Worm (Caenorhabditis elegans) whole organism, L2 larva: ENCODE measurements around the gene tftc-5.

Experiments
- C34F6.9 ChIP-seq: fragments of 150-350 bp; optimal IDR thresholded peaks from 2 replicates; lab custom pipeline; 2014; ENCODE audit warnings: missing biosample characterization, missing genetic modification characterization
- F13H6.1 ChIP-seq: sonication (generic microtip); optimal IDR thresholded peaks from 2 replicates; lab custom pipeline; 2016; ENCODE audit warnings: missing genetic modification characterization, missing compliant biosample characterization
- R02D3.7 ChIP-seq: fragments of 150-350 bp; optimal IDR thresholded peaks from 2 replicates; lab custom pipeline; 2014; ENCODE audit warnings: missing biosample characterization, missing genetic modification characterization
- Y55F3AM.14 ChIP-seq: fragments of 200-800 bp; sonication (Bioruptor generic); optimal IDR thresholded peaks from 2 replicates; lab custom pipeline; 2018; ENCODE audit warnings: mild to moderate bottlenecking, missing genetic modification characterization, missing compliant biosample characterization
- ZK546.5 ChIP-seq: sonication (generic microtip); optimal IDR thresholded peaks from 2 replicates; lab custom pipeline; 2017; ENCODE audit warnings: missing biosample characterization, missing genetic modification characterization
- alr-1 ChIP-seq: fragments of 150-350 bp; optimal IDR thresholded peaks from 2 replicates; lab custom pipeline; 2014; ENCODE audit warnings: missing biosample characterization, missing genetic modification characterization
- ama-1 ChIP-seq: fragments of 150-350 bp; optimal IDR thresholded peaks from 2 replicates; lab custom pipeline; 2018; ENCODE audit warnings: inconsistent platforms
- blmp-1 ChIP-seq: sonication (generic microtip); optimal IDR thresholded peaks from 2 replicates; lab custom pipeline; 2017; ENCODE audit warnings: missing genetic modification characterization, mild to moderate bottlenecking, missing compliant biosample characterization, antibody characterized with exemption, moderate library complexity; ENCODE audit not compliant: insufficient read depth
- ceh-16 ChIP-seq: fragments of 150-350 bp; optimal IDR thresholded peaks from 2 replicates; lab custom pipeline; 2014; ENCODE audit warnings: missing biosample characterization, missing genetic modification characterization
- crh-2 ChIP-seq: sonication (generic microtip); optimal IDR thresholded peaks from 2 replicates; lab custom pipeline; 2017; ENCODE audit warnings: missing biosample characterization, missing genetic modification characterization
- dmd-4 ChIP-seq: sonication (generic microtip); optimal IDR thresholded peaks from 2 replicates; lab custom pipeline; 2017; ENCODE audit warnings: missing biosample characterization, missing genetic modification characterization
- elt-1 ChIP-seq: fragments of 150-350 bp; optimal IDR thresholded peaks from 2 replicates; lab custom pipeline; 2014; ENCODE audit warnings: missing biosample characterization, missing genetic modification characterization
- elt-3 ChIP-seq: sonication (generic microtip); optimal IDR thresholded peaks from 2 replicates; lab custom pipeline; 2017; ENCODE audit warnings: missing biosample characterization, missing genetic modification characterization
- fos-1 ChIP-seq: fragments of 150-350 bp; optimal IDR thresholded peaks from 2 replicates; lab custom pipeline; 2014; ENCODE audit warnings: missing biosample characterization, missing genetic modification characterization
- lin-11 ChIP-seq: fragments of 150-350 bp; sonication (generic microtip); optimal IDR thresholded peaks from 2 replicates; lab custom pipeline; 2014; ENCODE audit warnings: missing biosample characterization, missing genetic modification characterization, inconsistent platforms, mixed read lengths
- lin-13 ChIP-seq: fragments of 150-350 bp; optimal IDR thresholded peaks from 2 replicates; lab custom pipeline; 2014; ENCODE audit warnings: missing biosample characterization, missing genetic modification reagents, missing genetic modification characterization
- lsy-2 ChIP-seq, 2 experiments: fragments of 150-350 bp in 1 of 2; sonication (generic microtip) in 1 of 2; optimal IDR thresholded peaks; 2 replicates each; lab custom pipeline; 2014 to 2017; ENCODE audit warnings: missing biosample characterization in 2 of 2, missing genetic modification characterization in 2 of 2
- mab-5 ChIP-seq: fragments of 150-350 bp; optimal IDR thresholded peaks from 2 replicates; lab custom pipeline; 2014; ENCODE audit warnings: missing biosample characterization, missing genetic modification characterization
- nhr-10 ChIP-seq: sonication (generic microtip); optimal IDR thresholded peaks from 2 replicates; lab custom pipeline; 2017; ENCODE audit warnings: missing biosample characterization, missing genetic modification characterization
- nhr-11 ChIP-seq: fragments of 150-350 bp; optimal IDR thresholded peaks from 2 replicates; lab custom pipeline; 2014; ENCODE audit warnings: missing biosample characterization, missing genetic modification characterization
- nhr-12 ChIP-seq: fragments of 150-350 bp; optimal IDR thresholded peaks from 2 replicates; lab custom pipeline; 2014; ENCODE audit warnings: missing biosample characterization, missing genetic modification characterization
- nhr-6 ChIP-seq: fragments of 150-350 bp; optimal IDR thresholded peaks from 2 replicates; lab custom pipeline; 2014; ENCODE audit warnings: missing biosample characterization, missing genetic modification characterization
- nhr-77 ChIP-seq: fragments of 150-350 bp; optimal IDR thresholded peaks from 2 replicates; lab custom pipeline; 2014; ENCODE audit warnings: missing biosample characterization, missing genetic modification characterization
- peb-1 ChIP-seq: fragments of 150-350 bp; optimal IDR thresholded peaks from 2 replicates; lab custom pipeline; 2014; ENCODE audit warnings: missing biosample characterization, missing genetic modification characterization
- sem-4 ChIP-seq: fragments of 150-350 bp; optimal IDR thresholded peaks from 2 replicates; lab custom pipeline; 2014; ENCODE audit warnings: missing biosample characterization, missing genetic modification reagents, missing genetic modification characterization
- skn-1 ChIP-seq: sonication (generic microtip); optimal IDR thresholded peaks from 2 replicates; lab custom pipeline; 2017; ENCODE audit warnings: missing biosample characterization, missing genetic modification characterization
- sma-9 ChIP-seq, 2 experiments: fragments of 150-350 bp in 1 of 2; sonication (generic microtip) in 1 of 2; optimal IDR thresholded peaks; 2 replicates each; lab custom pipeline; 2014 to 2016; ENCODE audit warnings: missing genetic modification characterization in 2 of 2, mild to moderate bottlenecking in 1 of 2, missing biosample characterization in 1 of 2, missing compliant biosample characterization in 1 of 2, missing genetic modification reagents in 1 of 2, moderate library complexity in 1 of 2
- unc-39 ChIP-seq: fragments of 150-350 bp; optimal IDR thresholded peaks from 2 replicates; lab custom pipeline; 2014; ENCODE audit warnings: missing biosample characterization, missing genetic modification characterization
- unc-55 ChIP-seq: fragments of 150-350 bp; sonication (generic microtip); optimal IDR thresholded peaks from 3 replicates; lab custom pipeline; 2014; ENCODE audit warnings: missing biosample characterization, missing genetic modification reagents, missing genetic modification characterization
- unc-62 ChIP-seq: fragments of 150-350 bp; optimal IDR thresholded peaks from 2 replicates; lab custom pipeline; 2014; ENCODE audit warnings: missing biosample characterization, missing genetic modification reagents, missing genetic modification characterization
- zag-1 ChIP-seq: fragments of 150-350 bp; optimal IDR thresholded peaks from 2 replicates; lab custom pipeline; 2014; ENCODE audit warnings: missing biosample characterization, missing genetic modification characterization
- ztf-1 ChIP-seq: fragments of 200-800 bp; sonication (Bioruptor generic); conservative IDR thresholded peaks from 2 replicates; pipeline ENCODE4 v1.3.6; 2022; ENCODE audit warnings: missing genetic modification characterization, missing compliant biosample characterization
- ztf-11 ChIP-seq: sonication (generic microtip); optimal IDR thresholded peaks from 2 replicates; lab custom pipeline; 2017; ENCODE audit warnings: missing biosample characterization, missing genetic modification characterization

tftc-5 gene

ce11 chrIII:4028061-4028460 lies 6.1 kb downstream of the tftc-5 start, which contains the start of gene T02C12.5:
T02C12.5 (minus strand) TSS chrIII:4028161.
- TF ChIP-seq blmp-1 (tag; lab: Kevin White, UChicago): no peak
- TF ChIP-seq lsy-2 (tag; optimal IDR thresholded peaks at IDR 0.05; lab: Kevin White, UChicago): no peak
- TF ChIP-seq nhr-12: no peak
- TF ChIP-seq nhr-6 (tag; lab: Kevin White, UChicago): no peak
- no peak for TF ChIP-seq unc-39 (tag; lab: Kevin White, UChicago)
- no peak for TF ChIP-seq ztf-1 (GFP tag; lab: Robert Waterston, UW)
- TF ChIP-seq ceh-16 (tag; lab: Kevin White, UChicago): no peak

ce11 chrIII:4030839-4031238 lies 8.9 kb downstream of the tftc-5 start:
- TF ChIP-seq C34F6.9: no peak
- no peak for TF ChIP-seq nhr-10
- TF ChIP-seq unc-55 (GFP tag; lab: Kevin White, UChicago): no peak
- no peak for TF ChIP-seq lin-11 (tag; lab: Kevin White, UChicago)
- TF ChIP-seq nhr-12: no peak
- no peak for TF ChIP-seq unc-62
- TF ChIP-seq ztf-11 (tag; lab: Kevin White, UChicago): no peak
- no peak for TF ChIP-seq ama-1

DNA sequence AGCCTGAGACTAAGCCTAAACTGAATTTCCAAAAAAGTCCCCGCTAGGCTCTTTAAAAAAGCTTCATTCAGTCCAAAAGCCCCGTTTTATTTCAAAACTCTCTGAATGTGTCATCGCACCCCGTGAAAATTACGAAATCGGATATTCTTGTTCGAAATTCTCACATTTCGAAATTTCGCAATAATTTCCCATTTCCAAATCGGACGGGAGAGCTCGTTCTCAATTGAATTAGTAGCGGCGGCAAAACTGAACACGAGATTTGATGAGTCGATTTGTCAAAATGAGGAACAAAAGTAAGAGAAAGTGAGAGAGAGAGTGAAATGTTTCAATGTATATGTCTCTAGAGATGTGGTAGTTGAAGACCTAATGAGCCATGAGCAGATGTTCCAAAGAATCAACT lies 13.0 kb downstream of the tftc-5 start:
- TF ChIP-seq unc-55 (GFP tag; lab: Kevin White, UChicago): peak; percentile 83
- no peak for TF ChIP-seq elt-3 (tag; lab: Kevin White, UChicago)
- no peak for TF ChIP-seq fos-1 (tag; lab: Kevin White, UChicago)
- no peak for TF ChIP-seq alr-1 (tag; lab: Kevin White, UChicago)
- no peak for TF ChIP-seq nhr-11 (tag; lab: Kevin White, UChicago)
- no peak for TF ChIP-seq Y55F3AM.14 (GFP tag; lab: Kevin White, UChicago)
- no peak for TF ChIP-seq blmp-1 (tag; lab: Kevin White, UChicago)
- peak; percentile 24 for TF ChIP-seq zag-1
- TF ChIP-seq lsy-2 (tag; optimal IDR thresholded peaks at IDR 0.05; lab: Kevin White, UChicago): peak in 1 of 2 experiments; percentile 0
- no peak for TF ChIP-seq ztf-11 (tag; lab: Kevin White, UChicago)
- peak; percentile 20 for TF ChIP-seq sma-9 (GFP tag; optimal IDR thresholded peaks at IDR 0.05; lab: Kevin White, UChicago)
- no peak for TF ChIP-seq sma-9 (tag; optimal IDR thresholded peaks at IDR 0.05; lab: Kevin White, UChicago)
- TF ChIP-seq R02D3.7 (tag; lab: Kevin White, UChicago): no peak
- no peak for TF ChIP-seq dmd-4
- TF ChIP-seq crh-2 (tag; lab: Kevin White, UChicago): no peak
- peak; percentile 38 for TF ChIP-seq C34F6.9
- TF ChIP-seq skn-1 (tag; lab: Kevin White, UChicago): no peak
- no peak for TF ChIP-seq nhr-6 (tag; lab: Kevin White, UChicago)

- TF ChIP-seq mab-5 (tag; lab: Kevin White, UChicago) (no peak), elt-1 (no peak), nhr-77 (tag; lab: Kevin White, UChicago) (no peak), R02D3.7 (tag; lab: Kevin White, UChicago) (no peak), peb-1 (tag; lab: Kevin White, UChicago) (no peak), ZK546.5 (tag; lab: Kevin White, UChicago) (no peak), lin-13 (no peak), fos-1 (tag; lab: Kevin White, UChicago) (no peak), crh-2 (tag; lab: Kevin White, UChicago) (no peak)
Measured at ce11 chrIII:4036740-4037139, 14.8 kb downstream of the tftc-5 start, which contains the start of gene hum-5. hum-5 (minus strand) TSS chrIII:4036840.

ce11 chrIII:4037332-4037731 lies 15.4 kb downstream of the tftc-5 start:
- peak; percentile 9 for TF ChIP-seq sma-9 (GFP tag; optimal IDR thresholded peaks at IDR 0.05; lab: Kevin White, UChicago)
- no peak for TF ChIP-seq sma-9 (tag; optimal IDR thresholded peaks at IDR 0.05; lab: Kevin White, UChicago)
- TF ChIP-seq F13H6.1: peak; percentile 73
- TF ChIP-seq sem-4 (tag; lab: Kevin White, UChicago): peak; percentile 38
- no peak for TF ChIP-seq alr-1 (tag; lab: Kevin White, UChicago)
- TF ChIP-seq fos-1 (tag; lab: Kevin White, UChicago): peak; percentile 10
